Fruit fly (Drosophila melanogaster): ENCODE results near the gene Mnt.

DNA sequence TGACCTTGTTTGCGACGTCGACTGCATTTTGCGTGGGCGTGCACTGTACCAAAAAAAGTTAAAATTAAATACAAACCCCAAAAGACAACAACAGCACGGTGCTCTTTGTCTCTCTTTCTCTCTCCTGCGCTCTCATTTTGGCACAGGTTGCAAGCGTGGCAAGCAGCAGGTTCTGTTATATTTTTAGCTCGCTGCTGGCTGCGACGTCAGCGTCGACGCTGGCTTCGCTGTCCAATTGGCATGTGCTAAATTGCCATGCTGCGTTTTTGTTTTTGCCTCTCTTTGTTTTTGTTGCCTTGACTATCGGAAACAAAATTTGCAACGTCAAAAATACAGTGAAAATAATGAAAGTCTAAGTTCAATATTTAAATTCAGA lies 23.2 kb downstream of the Mnt start:
- TF ChIP-seq lola (GFP tag; optimal IDR thresholded peaks at IDR 0.05), result no peak
- TF ChIP-seq psq (GFP tag; optimal IDR thresholded peaks at IDR 0.05), result no peak
- TF ChIP-seq Rel (GFP tag; optimal IDR thresholded peaks at IDR 0.05), result no peak
- no peak for TF ChIP-seq Rel (tag; optimal IDR thresholded peaks at IDR 0.05)
- no peak for TF ChIP-seq HLH106 (tag; optimal IDR thresholded peaks at IDR 0.05)
- no peak for TF ChIP-seq usp (GFP tag; optimal IDR thresholded peaks at IDR 0.05)
- no peak for TF ChIP-seq pan (optimal IDR thresholded peaks at IDR 0.05)
- TF ChIP-seq Mio (GFP tag; optimal IDR thresholded peaks at IDR 0.05), result no peak
- no peak for TF ChIP-seq tai (GFP tag; optimal IDR thresholded peaks at IDR 0.05)
- no peak for TF ChIP-seq Hr83 (GFP tag; optimal IDR thresholded peaks at IDR 0.05; ENCODE audit: poor library complexity, severe bottlenecking)
